Worm (Caenorhabditis elegans): Measurements from ENCODE around the gene sru-39.

- TF ChIP-seq W03F9.2 (tag; optimal IDR thresholded peaks at IDR 0.05) (no peak), him-1 (tag; optimal IDR thresholded peaks at IDR 0.05) (no peak)
Measured at ce11 chrV:9791332-9791731, 11.9 kb upstream of the sru-39 start, which contains the start of gene lipl-2.
